Comparison of ENCODE assay signal across 3 fruit fly cellular contexts in genomic region chr2L:12520780-12521526, dm6.
TF ChIP-seq lines count a peak whose summit lies in the region.

No protein-coding gene starts in this region.

TF ChIP-seq in whole organism, embryonic, 481 proteins besides CTCF, POLR2A, EP300 and RAD21 (continued from another document):
- TF ChIP-seq Ada2b (GFP tag; IDR thresholded peaks at IDR 0.05; lab: Robert Waterston, UW) (no peak), Xrp1 (GFP tag; IDR thresholded peaks at IDR 0.05; lab: Robert Waterston, UW) (peak; percentile 6; the same call in 1 of the 2 replicates), tll (GFP tag; optimal IDR thresholded peaks at IDR 0.05; lab: Kevin White, UChicago) (peak in 1 of 2 experiments; percentile 55), sd (tag; optimal IDR thresholded peaks at IDR 0.05; lab: Kevin White, UChicago) (peak; percentile 17), CG12659 (GFP tag; optimal IDR thresholded peaks at IDR 0.05; lab: Kevin White, UChicago) (no peak), CG1832 (GFP tag; optimal IDR thresholded peaks at IDR 0.05; lab: Kevin White, UChicago) (peak; percentile 68), CG6683 (GFP tag; optimal IDR thresholded peaks at IDR 0.05; lab: Kevin White, UChicago) (no peak), Dll (GFP tag; IDR thresholded peaks at IDR 0.05; lab: Robert Waterston, UW; ENCODE audit: partially characterized antibody) (0 out of 4 replicates have a peak, but pooled peaks have one; percentile 20), yki (optimal IDR thresholded peaks at IDR 0.05; lab: Kevin White, UChicago) (peak; percentile 79), grn (GFP tag; optimal IDR thresholded peaks at IDR 0.05; lab: Kevin White, UChicago) (peak; percentile 55), Gsc (GFP tag; IDR thresholded peaks at IDR 0.05; lab: Robert Waterston, UW) (no peak), hkb (optimal IDR thresholded peaks at IDR 0.05; lab: Kevin White, UChicago) (no peak), hkb (GFP tag; IDR thresholded peaks at IDR 0.05; lab: Robert Waterston, UW) (no peak), CG17385 (GFP tag; optimal IDR thresholded peaks at IDR 0.05; lab: Kevin White, UChicago) (peak; percentile 26), CG2129 (GFP tag; IDR thresholded peaks at IDR 0.05; lab: Robert Waterston, UW; ENCODE audit: partially characterized antibody) (no peak), nom (GFP tag; optimal IDR thresholded peaks at IDR 0.05; lab: Kevin White, UChicago) (peak; percentile 74), CG2116 (GFP tag; optimal IDR thresholded peaks at IDR 0.05; lab: Kevin White, UChicago) (no peak), Trl (optimal IDR thresholded peaks at IDR 0.05; lab: Kevin White, UChicago) (peak; percentile 84 to 96), Trl (GFP tag; optimal IDR thresholded peaks at IDR 0.05; lab: Kevin White, UChicago) (no peak), CG8924 (tag; optimal IDR thresholded peaks at IDR 0.05; lab: Kevin White, UChicago) (peak; percentile 18), CG8290 (GFP tag; optimal IDR thresholded peaks at IDR 0.05; lab: Kevin White, UChicago) (no peak), CG8290 (tag; optimal IDR thresholded peaks at IDR 0.05; lab: Kevin White, UChicago) (no peak), z (GFP tag; IDR thresholded peaks at IDR 0.05; lab: Robert Waterston, UW) (0 out of 3 replicates have a peak, but pooled peaks have one; percentile 53), Deaf1 (tag; optimal IDR thresholded peaks at IDR 0.05; lab: Kevin White, UChicago) (peak; percentile 5), CG13624 (GFP tag; optimal IDR thresholded peaks at IDR 0.05; lab: Kevin White, UChicago) (peak; percentile 25), nau (GFP tag; optimal IDR thresholded peaks at IDR 0.05; lab: Kevin White, UChicago) (peak; percentile 0), zfh1 (GFP tag; IDR thresholded peaks at IDR 0.05; lab: Robert Waterston, UW) (0 out of 3 replicates have a peak, but pooled peaks have one; percentile 25), D19A (tag; optimal IDR thresholded peaks at IDR 0.05; lab: Kevin White, UChicago) (peak; percentile 75), run (tag; optimal IDR thresholded peaks at IDR 0.05; lab: Kevin White, UChicago) (peak; percentile 20), CG10321 (GFP tag; IDR thresholded peaks at IDR 0.05; lab: Robert Waterston, UW) (peak; percentile 58), cg (GFP tag; optimal IDR thresholded peaks at IDR 0.05; lab: Kevin White, UChicago) (peak; percentile 23), Ets65A (GFP tag; lab: Kevin White, UChicago) (no peak), CG14441 (GFP tag; IDR thresholded peaks at IDR 0.05; lab: Robert Waterston, UW) (no peak), psq (GFP tag; optimal IDR thresholded peaks at IDR 0.05; lab: Kevin White, UChicago) (peak; percentile 73), sqz (GFP tag; optimal IDR thresholded peaks at IDR 0.05; lab: Kevin White, UChicago) (peak; percentile 18), eve (GFP tag; optimal IDR thresholded peaks at IDR 0.05; lab: Kevin White, UChicago) (peak in 1 of 2 experiments; percentile 82), GATAe (GFP tag; conservative IDR thresholded peaks at IDR 0.05; lab: Robert Waterston, UW) (0 out of 2 replicates have a peak, but pooled peaks have one; percentile 10), zen (tag; optimal IDR thresholded peaks at IDR 0.05; lab: Kevin White, UChicago) (peak; percentile 18), CG3163 (GFP tag; optimal IDR thresholded peaks at IDR 0.05; lab: Kevin White, UChicago) (peak; percentile 93), CG17829 (tag; optimal IDR thresholded peaks at IDR 0.05; lab: Kevin White, UChicago) (peak; percentile 6), chinmo (GFP tag; IDR thresholded peaks at IDR 0.05; lab: Robert Waterston, UW; ENCODE audit: partially characterized antibody) (peak; percentile 96; the same call in 3 of the 4 replicates), Taf1 (GFP tag; IDR thresholded peaks at IDR 0.05; lab: Robert Waterston, UW) (no peak)

TF ChIP-seq in whole organism, prepupa, 60 proteins besides CTCF, POLR2A, EP300 and RAD21 (continued from another document):
- TF ChIP-seq CG8319 (GFP tag; optimal IDR thresholded peaks at IDR 0.05; lab: Kevin White, UChicago) (no peak), CG6163 (GFP tag; IDR thresholded peaks at IDR 0.05; lab: Robert Waterston, UW) (peak; percentile 82; the same call in 2 of the 3 replicates), CG6276 (GFP tag; optimal IDR thresholded peaks at IDR 0.05; lab: Kevin White, UChicago) (peak; percentile 90), salr (GFP tag; optimal IDR thresholded peaks at IDR 0.05; lab: Kevin White, UChicago) (no peak), CG6808 (GFP tag; optimal IDR thresholded peaks at IDR 0.05; lab: Kevin White, UChicago) (peak; percentile 63), CG32006 (GFP tag; optimal IDR thresholded peaks at IDR 0.05; lab: Kevin White, UChicago) (no peak)
TF ChIP-seq in whole organism, prepupa: peak in this region for 16.

TF ChIP-seq in whole organism, wandering third instar larva, 38 proteins besides CTCF, POLR2A, EP300 and RAD21 (continued from another document):
- TF ChIP-seq lola (GFP tag; optimal IDR thresholded peaks at IDR 0.05; lab: Kevin White, UChicago) (no peak), CG32264 (GFP tag; optimal IDR thresholded peaks at IDR 0.05; lab: Kevin White, UChicago) (no peak), GATAd (GFP tag; optimal IDR thresholded peaks at IDR 0.05; lab: Kevin White, UChicago) (no peak), dmrt93B (GFP tag; optimal IDR thresholded peaks at IDR 0.05; lab: Kevin White, UChicago) (no peak), Vsx2 (GFP tag; optimal IDR thresholded peaks at IDR 0.05; lab: Kevin White, UChicago; ENCODE audit: partially characterized antibody) (no peak), sv (GFP tag; optimal IDR thresholded peaks at IDR 0.05; lab: Kevin White, UChicago) (no peak), h (GFP tag; optimal IDR thresholded peaks at IDR 0.05; lab: Kevin White, UChicago) (peak; percentile 13)
